Worm (Caenorhabditis elegans): Measurements from ENCODE around the gene srh-42.

DNA sequence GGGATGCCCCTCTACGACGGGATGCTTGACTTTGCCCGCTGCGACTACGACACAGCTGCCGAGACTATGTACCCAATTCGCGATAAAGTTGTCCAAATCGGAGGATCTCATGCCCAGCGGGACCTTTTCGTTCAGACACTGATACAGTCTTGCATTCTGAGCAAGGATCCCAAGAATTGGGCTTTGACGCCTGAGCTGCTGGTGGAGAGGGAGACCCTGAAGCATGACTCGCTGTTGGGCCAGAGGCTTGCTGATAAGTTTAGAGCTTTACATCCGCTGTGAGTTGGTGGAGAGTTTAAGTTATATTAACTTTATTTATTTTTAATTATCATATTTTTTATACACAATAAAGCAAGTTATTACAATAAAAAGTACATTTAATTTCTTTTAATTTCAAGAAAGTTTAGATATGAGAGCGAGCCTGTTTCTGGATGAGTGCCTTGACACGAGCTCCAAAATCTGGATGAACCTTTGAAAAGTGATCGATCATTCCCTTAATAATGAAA, 10.4 kb upstream of the srh-42 start:
- no peak for TF ChIP-seq him-1 (tag; optimal IDR thresholded peaks at IDR 0.05)
- TF ChIP-seq W03F9.2 (tag; optimal IDR thresholded peaks at IDR 0.05): no peak
- no peak for TF ChIP-seq dao-5 (tag; optimal IDR thresholded peaks at IDR 0.05)
